Worm (Caenorhabditis elegans) whole organism, young adult: ENCODE results near the gene ttr-51.

ENCODE experiments used
- Y56A3A.18 ChIP-seq: fragments of 200-800 bp; sonication (Bioruptor generic); IDR thresholded peaks from 2 replicates; pipeline ENCODE4 v1.3.6; 2022; ENCODE audit warnings: missing genetic modification reagents, missing genetic modification characterization, missing compliant biosample characterization
- akir-1 ChIP-seq: fragments of 200-800 bp; sonication (Bioruptor generic); optimal IDR thresholded peaks from 2 replicates; lab custom pipeline; 2018; ENCODE audit warnings: mild to moderate bottlenecking, missing genetic modification characterization, moderate library complexity, missing compliant biosample characterization
- hlh-12 ChIP-seq: sonication (generic microtip); optimal IDR thresholded peaks from 2 replicates; lab custom pipeline; 2016; ENCODE audit warnings: missing genetic modification characterization, missing compliant biosample characterization
- mes-4 ChIP-seq: sonication (generic microtip); optimal IDR thresholded peaks from 2 replicates; lab custom pipeline; 2016; ENCODE audit warnings: missing genotype, missing genetic modification characterization, missing compliant biosample characterization
- mxl-1 ChIP-seq: sonication (generic microtip); optimal IDR thresholded peaks from 2 replicates; lab custom pipeline; 2016; ENCODE audit warnings: missing genetic modification characterization, missing compliant biosample characterization
- nfyb-1 ChIP-seq: fragments of 200-800 bp; sonication (Bioruptor generic); IDR thresholded peaks from 2 replicates; pipeline ENCODE4 v1.3.6; 2022; ENCODE audit warnings: missing genetic modification reagents, missing genetic modification characterization, missing compliant biosample characterization
- unc-130 ChIP-seq: sonication (generic microtip); optimal IDR thresholded peaks from 2 replicates; lab custom pipeline; 2016; ENCODE audit warnings: missing genetic modification reagents, missing genetic modification characterization, missing compliant biosample characterization
- unc-62 ChIP-seq: fragments of 150-350 bp; optimal IDR thresholded peaks from 2 replicates; lab custom pipeline; 2014; ENCODE audit warnings: missing biosample characterization, missing genetic modification reagents, missing genetic modification characterization

DNA sequence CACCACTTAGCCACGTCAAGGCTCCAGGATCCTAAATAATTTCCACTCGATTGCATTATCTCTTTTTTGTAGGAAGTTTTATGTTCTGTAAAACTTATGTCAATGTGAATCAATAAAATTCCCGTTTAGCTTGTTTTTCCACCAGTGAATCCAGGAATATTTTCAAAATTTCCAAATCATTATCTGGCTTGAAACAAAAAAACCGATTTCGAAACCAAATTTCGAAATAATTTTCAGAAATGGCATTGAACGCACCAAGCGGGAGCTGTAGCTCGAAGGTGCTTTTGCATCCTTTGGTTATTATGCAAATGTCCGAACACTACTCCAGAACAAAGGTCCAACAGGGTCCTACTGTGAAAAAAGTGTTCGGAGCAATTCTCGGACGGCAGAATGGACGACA is 48.5 kb upstream of the ttr-51 start, which contains the start of gene csn-6:
- no peak for TF ChIP-seq akir-1
- TF ChIP-seq mes-4 (tag; lab: Kevin White, UChicago), result no peak
- no peak for TF ChIP-seq mxl-1
- no peak for TF ChIP-seq unc-130 (GFP tag; lab: Kevin White, UChicago)
- no peak for TF ChIP-seq hlh-12 (tag; lab: Kevin White, UChicago)
- no peak for TF ChIP-seq nfyb-1 (GFP tag; lab: Robert Waterston, UW)
- no peak for TF ChIP-seq Y56A3A.18 (GFP tag; lab: Robert Waterston, UW)
- TF ChIP-seq unc-62 (GFP tag; lab: Kevin White, UChicago), result no peak
